Fruit fly (Drosophila melanogaster): Measurements from ENCODE around the gene Fit1.

The Fit1 gene

dm6 chr3L:4103258-4104247 is at the start of gene Fit1 (continued):
- TF ChIP-seq CG31441 (GFP tag; IDR thresholded peaks at IDR 0.05) (no peak), br (optimal IDR thresholded peaks at IDR 0.05) (no peak), CG6689 (GFP tag; IDR thresholded peaks at IDR 0.05) (no peak), sens (GFP tag) (no peak), NfI (GFP tag; optimal IDR thresholded peaks at IDR 0.05) (no peak), fru (optimal IDR thresholded peaks at IDR 0.05) (no peak), grau (tag; optimal IDR thresholded peaks at IDR 0.05) (no peak), D19A (tag; optimal IDR thresholded peaks at IDR 0.05) (no peak), CG2199 (GFP tag; IDR thresholded peaks at IDR 0.05) (no peak), CG17568 (GFP tag; optimal IDR thresholded peaks at IDR 0.05) (no peak), Hmr (GFP tag; optimal IDR thresholded peaks at IDR 0.05) (no peak), CG17385 (GFP tag; optimal IDR thresholded peaks at IDR 0.05) (no peak), usp (GFP tag; optimal IDR thresholded peaks at IDR 0.05) (no peak), CG10654 (GFP tag; optimal IDR thresholded peaks at IDR 0.05) (no peak), CkIIα-i1 (GFP tag; IDR thresholded peaks at IDR 0.05) (no peak), corto (GFP tag; optimal IDR thresholded peaks at IDR 0.05) (no peak), ssp (GFP tag; IDR thresholded peaks at IDR 0.05) (no peak), Adf1 (GFP tag; IDR thresholded peaks at IDR 0.05) (peak; percentile 72), stwl (tag; optimal IDR thresholded peaks at IDR 0.05) (no peak), CG12071 (GFP tag; optimal IDR thresholded peaks at IDR 0.05) (no peak), Ets65A (GFP tag) (no peak), Sry-δ (GFP tag; optimal IDR thresholded peaks at IDR 0.05) (no peak), gsb (GFP tag; IDR thresholded peaks at IDR 0.05) (no peak), CG9932 (GFP tag; IDR thresholded peaks at IDR 0.05) (no peak), Optix (GFP tag; IDR thresholded peaks at IDR 0.05) (no peak), C15 (GFP tag; IDR thresholded peaks at IDR 0.05) (no peak), peb (GFP tag; IDR thresholded peaks at IDR 0.05) (no peak), CG12236 (GFP tag; optimal IDR thresholded peaks at IDR 0.05) (no peak), gfzf (GFP tag; optimal IDR thresholded peaks at IDR 0.05) (peak; percentile 50), gem (tag; optimal IDR thresholded peaks at IDR 0.05) (no peak), vvl (GFP tag; IDR thresholded peaks at IDR 0.05) (peak; percentile 60), CG11695 (GFP tag; IDR thresholded peaks at IDR 0.05) (0 out of 3 replicates have a peak, but pooled peaks have one; percentile 21), PHDP (tag; optimal IDR thresholded peaks at IDR 0.05) (no peak), CG7928 (GFP tag; optimal IDR thresholded peaks at IDR 0.05) (no peak), crol (GFP tag; IDR thresholded peaks at IDR 0.05) (peak; percentile 95), Hr3 (GFP tag; optimal IDR thresholded peaks at IDR 0.05) (no peak), CG1647 (GFP tag; optimal IDR thresholded peaks at IDR 0.05) (peak; percentile 32), CG6854 (GFP tag; optimal IDR thresholded peaks at IDR 0.05) (no peak), ase (GFP tag; IDR thresholded peaks at IDR 0.05) (no peak), btn (GFP tag; optimal IDR thresholded peaks at IDR 0.05) (no peak), CG6765 (GFP tag; optimal IDR thresholded peaks at IDR 0.05) (no peak), Xbp1 (GFP tag; optimal IDR thresholded peaks at IDR 0.05) (no peak), CG11247 (GFP tag; IDR thresholded peaks at IDR 0.05) (no peak), CG3407 (GFP tag; optimal IDR thresholded peaks at IDR 0.05) (no peak), CG8388 (GFP tag; optimal IDR thresholded peaks at IDR 0.05) (no peak), fd3F (GFP tag; optimal IDR thresholded peaks at IDR 0.05) (no peak), Ptx1 (GFP tag; IDR thresholded peaks at IDR 0.05) (no peak), so (GFP tag; IDR thresholded peaks at IDR 0.05) (no peak; the same call in 2 of the 3 replicates), CG33557 (GFP tag; optimal IDR thresholded peaks at IDR 0.05) (no peak), gce (GFP tag; IDR thresholded peaks at IDR 0.05) (no peak), chm (GFP tag; IDR thresholded peaks at IDR 0.05) (peak; percentile 48; the same call in 1 of the 2 replicates)
